Fruit fly (Drosophila melanogaster) whole organism, pupa: Measurements from ENCODE around the gene CG43336.

Experiments
- CG12605 ChIP-seq: fragments of 200-800 bp; sonication (Bioruptor generic); IDR thresholded peaks from 2 replicates; pipeline ENCODE4 v1.3.6; 2022; ENCODE audit warnings: missing biosample characterization, missing genetic modification characterization
- CG13204 ChIP-seq: fragments of 200-800 bp; sonication (Bioruptor generic); optimal IDR thresholded peaks from 2 replicates; lab custom pipeline; 2018; ENCODE audit warnings: missing biosample characterization, mild to moderate bottlenecking, missing genetic modification characterization, moderate library complexity
- CG15710 ChIP-seq: fragments of 200-800 bp; sonication (Bioruptor generic); optimal IDR thresholded peaks from 2 replicates; lab custom pipeline; 2018; ENCODE audit warnings: missing biosample characterization, mild to moderate bottlenecking, missing genetic modification characterization, moderate library complexity
- CG34367 ChIP-seq: fragments of 200-800 bp; sonication (Bioruptor generic); optimal IDR thresholded peaks from 2 replicates; lab custom pipeline; 2018; ENCODE audit warnings: missing biosample characterization, mild to moderate bottlenecking, missing genetic modification characterization
- CG4496 ChIP-seq: fragments of 200-800 bp; sonication (Bioruptor generic); IDR thresholded peaks from 3 replicates; pipeline ENCODE4 v1.3.6; 2022; ENCODE audit warnings: missing biosample characterization, missing genetic modification characterization
- CG8159 ChIP-seq: fragments of 200-800 bp; sonication (Bioruptor generic); optimal IDR thresholded peaks from 3 replicates; lab custom pipeline; 2018; ENCODE audit warnings: missing biosample characterization, mild to moderate bottlenecking, missing genetic modification characterization, moderate library complexity
- CG9948 ChIP-seq: fragments of 200-800 bp; sonication (Bioruptor generic); optimal IDR thresholded peaks from 2 replicates; lab custom pipeline; 2018; ENCODE audit warnings: missing biosample characterization, mild to moderate bottlenecking, missing genetic modification characterization, moderate library complexity
- EcR ChIP-seq: fragments of 200-800 bp; sonication (Bioruptor generic); optimal IDR thresholded peaks from 3 replicates; lab custom pipeline; 2019; ENCODE audit warnings: missing biosample characterization, missing genetic modification characterization, mild to moderate bottlenecking, moderate library complexity, missing genetic modification reagents
- Ets98B ChIP-seq: fragments of 200-800 bp; sonication (Bioruptor generic); IDR thresholded peaks from 2 replicates; pipeline ENCODE4 v1.3.6; 2022; ENCODE audit warnings: missing biosample characterization, missing genetic modification characterization
- Pif1A ChIP-seq: fragments of 200-800 bp; sonication (Bioruptor generic); optimal IDR thresholded peaks from 3 replicates; lab custom pipeline; 2016; ENCODE audit warnings: missing biosample characterization, missing genetic modification characterization
- Snoo ChIP-seq: fragments of 200-800 bp; sonication (Bioruptor generic); optimal IDR thresholded peaks from 3 replicates; lab custom pipeline; 2017; ENCODE audit warnings: missing biosample characterization, mild to moderate bottlenecking, missing genetic modification characterization, inconsistent platforms
- gl ChIP-seq: fragments of 200-800 bp; sonication (Bioruptor generic); optimal IDR thresholded peaks from 2 replicates; lab custom pipeline; 2018; ENCODE audit warnings: missing biosample characterization, mild to moderate bottlenecking, missing genetic modification characterization
- rn ChIP-seq: fragments of 200-800 bp; sonication (Bioruptor generic); IDR thresholded peaks from 2 replicates; pipeline ENCODE4 v1.3.6; 2022; ENCODE audit warnings: missing biosample characterization, missing genetic modification characterization

dm6 chr3R:15673248-15673647, 36.3 kb downstream of the CG43336 start:
- TF ChIP-seq CG34367 (tag; lab: Kevin White, UChicago): no peak
- no peak for TF ChIP-seq CG9948 (tag; lab: Kevin White, UChicago)
- TF ChIP-seq CG15710 (tag; lab: Kevin White, UChicago): no peak
- TF ChIP-seq EcR: no peak
- no peak for TF ChIP-seq Snoo (tag; lab: Kevin White, UChicago)
- TF ChIP-seq CG13204 (GFP tag; lab: Kevin White, UChicago): no peak
- no peak for TF ChIP-seq rn (GFP tag; lab: Robert Waterston, UW)
- TF ChIP-seq Ets98B (GFP tag; lab: Robert Waterston, UW): no peak
- no peak for TF ChIP-seq gl (tag; lab: Kevin White, UChicago)
- no peak for TF ChIP-seq CG12605 (GFP tag; lab: Robert Waterston, UW)
- no peak for TF ChIP-seq CG8159
- TF ChIP-seq Pif1A (GFP tag; lab: Kevin White, UChicago): no peak
- TF ChIP-seq CG4496 (GFP tag; lab: Robert Waterston, UW): no peak
